Worm (Caenorhabditis elegans) whole organism, midembryonic: Measurements from ENCODE around the gene Y60A9.3.

Experiments used
- T22C8.4 ChIP-seq: fragments of 200-800 bp; sonication (Bioruptor generic); IDR thresholded peaks from 2 replicates; pipeline ENCODE4 v1.3.6; 2022; ENCODE audit warnings: missing genetic modification characterization, missing compliant biosample characterization
- flt-1 ChIP-seq: fragments of 200-800 bp; sonication (Bioruptor generic); IDR thresholded peaks from 2 replicates; pipeline ENCODE4 v1.3.6; 2022; ENCODE audit warnings: missing genetic modification characterization, missing compliant biosample characterization
- klf-2 ChIP-seq: fragments of 200-800 bp; sonication (Bioruptor generic); conservative IDR thresholded peaks from 2 replicates; pipeline ENCODE4 v1.3.6; 2022; ENCODE audit warnings: missing genetic modification reagents, missing genetic modification characterization, missing compliant biosample characterization
- ztf-29 ChIP-seq: fragments of 200-800 bp; sonication (Bioruptor generic); IDR thresholded peaks from 2 replicates; pipeline ENCODE4 v1.3.6; 2022; ENCODE audit warnings: missing genetic modification reagents, missing genetic modification characterization, missing compliant biosample characterization

ce11 chrX:14421529-14421982 lies 38.5 kb downstream of the Y60A9.3 start, which contains the start of gene F23D12.2:
- TF ChIP-seq ztf-29 (GFP tag; lab: Robert Waterston, UW) = no peak
- TF ChIP-seq T22C8.4 (GFP tag; lab: Robert Waterston, UW) = no peak
- TF ChIP-seq klf-2 (GFP tag; lab: Robert Waterston, UW) = no peak
- no peak for TF ChIP-seq flt-1 (GFP tag; lab: Robert Waterston, UW)
